Fruit fly (Drosophila melanogaster) Kc167 (cell line): ENCODE data around the gene Nmdar1.

ENCODE experiments used
- Myc ChIP-seq: fragments of >200 bp; optimal IDR thresholded peaks from 2 replicates; lab custom pipeline; 2017; ENCODE audit warnings: missing external identifiers
- Sin3A ChIP-seq: fragments of >200 bp; optimal IDR thresholded peaks from 2 replicates; lab custom pipeline; 2018; ENCODE audit warnings: missing external identifiers
- insv ChIP-seq: fragments of >200 bp; optimal IDR thresholded peaks from 3 replicates; lab custom pipeline; 2018; ENCODE audit warnings: missing external identifiers
- psq ChIP-seq: fragments of >200 bp; optimal IDR thresholded peaks from 2 replicates; lab custom pipeline; 2017; ENCODE audit warnings: missing external identifiers
- ttk ChIP-seq: sonication (Bioruptor generic); optimal IDR thresholded peaks from 2 replicates; lab custom pipeline; 2017; ENCODE audit warnings: missing external identifiers

DNA sequence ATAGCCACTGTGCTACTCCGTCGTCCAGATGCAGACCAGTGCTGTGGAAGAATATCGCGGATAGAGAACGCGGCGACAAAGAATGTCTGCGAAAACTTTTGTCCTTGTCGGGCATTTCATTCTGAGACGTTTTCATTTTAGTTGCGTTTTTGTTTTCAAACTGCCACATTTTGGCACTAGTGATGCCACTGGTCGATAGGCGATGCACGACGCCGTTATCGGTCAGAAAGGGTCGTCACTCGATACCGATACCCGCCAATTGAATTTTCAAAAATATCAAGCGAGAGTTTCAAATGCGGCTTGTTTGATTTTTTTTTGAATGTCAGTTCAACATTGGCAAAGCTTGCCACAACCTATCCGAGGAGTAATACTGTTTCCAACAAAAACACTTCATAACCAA lies 27.3 kb upstream of the Nmdar1 start:
- TF ChIP-seq Sin3A (lab: Kevin White, UChicago) (no peak), insv (lab: Kevin White, UChicago) (no peak), psq (no peak), ttk (no peak), Myc (lab: Kevin White, UChicago) (no peak)
